Worm (Caenorhabditis elegans) whole organism, young adult: ENCODE data around the gene mat-2.
A peak's percentile ranks its signal among the peaks of the same experiment; 100 is the strongest.

Source experiments
- B0019.2 ChIP-seq: fragments of 200-800 bp; sonication (Bioruptor generic); conservative IDR thresholded peaks from 2 replicates; pipeline ENCODE4 v1.3.6; 2022; ENCODE audit warnings: missing genetic modification reagents, missing genetic modification characterization, missing compliant biosample characterization
- B0035.1 ChIP-seq: sonication (generic microtip); optimal IDR thresholded peaks from 2 replicates; lab custom pipeline; 2016; ENCODE audit warnings: missing genetic modification characterization, mild to moderate bottlenecking, missing compliant biosample characterization, missing genotype, missing genetic modification reagents
- B0261.1 ChIP-seq: sonication (generic microtip); optimal IDR thresholded peaks from 2 replicates; lab custom pipeline; 2016; ENCODE audit warnings: mild to moderate bottlenecking, missing genetic modification characterization, moderate library complexity, missing compliant biosample characterization
- C06A6.2 ChIP-seq: fragments of 200-800 bp; sonication (Bioruptor generic); conservative IDR thresholded peaks from 2 replicates; pipeline ENCODE4 v1.3.6; 2022; ENCODE audit warnings: missing genetic modification characterization, missing compliant biosample characterization
- C17E4.6 ChIP-seq: fragments of 200-800 bp; sonication (Bioruptor generic); IDR thresholded peaks from 2 replicates; pipeline ENCODE4 v1.3.6; 2022; ENCODE audit warnings: missing genetic modification reagents, missing genetic modification characterization, missing compliant biosample characterization
- F23B12.7 ChIP-seq: sonication (generic microtip); optimal IDR thresholded peaks from 2 replicates; lab custom pipeline; 2017; ENCODE audit warnings: missing genetic modification characterization, mild to moderate bottlenecking, missing compliant biosample characterization, antibody characterized with exemption, moderate library complexity; ENCODE audit not compliant: insufficient read depth
- F33H1.4 ChIP-seq: fragments of 200-800 bp; sonication (Bioruptor generic); IDR thresholded peaks from 2 replicates; pipeline ENCODE4 v1.3.6; 2022; ENCODE audit warnings: missing genetic modification reagents, missing genetic modification characterization, missing compliant biosample characterization
- Y53F4B.3 ChIP-seq: fragments of 200-800 bp; sonication (Bioruptor generic); IDR thresholded peaks from 2 replicates; pipeline ENCODE4 v1.3.6; 2022; ENCODE audit warnings: missing genetic modification reagents, missing genetic modification characterization, missing compliant biosample characterization
- Y53G8AR.9 ChIP-seq: fragments of 200-800 bp; sonication (Bioruptor generic); conservative IDR thresholded peaks from 2 replicates; pipeline ENCODE4 v1.3.6; 2022; ENCODE audit warnings: missing genetic modification reagents, missing genetic modification characterization, missing compliant biosample characterization
- Y56A3A.18 ChIP-seq: fragments of 200-800 bp; sonication (Bioruptor generic); IDR thresholded peaks from 2 replicates; pipeline ENCODE4 v1.3.6; 2022; ENCODE audit warnings: missing genetic modification reagents, missing genetic modification characterization, missing compliant biosample characterization
- Y67H2A.10 ChIP-seq: fragments of 200-800 bp; sonication (Bioruptor generic); conservative IDR thresholded peaks from 2 replicates; pipeline ENCODE4 v1.3.6; 2022; ENCODE audit warnings: missing genetic modification reagents, missing genetic modification characterization, missing compliant biosample characterization
- Y95B8A.8 ChIP-seq: fragments of 200-800 bp; sonication (Bioruptor generic); IDR thresholded peaks from 2 replicates; pipeline ENCODE4 v1.3.6; 2022; ENCODE audit warnings: missing genetic modification reagents, missing genetic modification characterization, missing compliant biosample characterization
- ZK185.1 ChIP-seq: sonication (generic microtip); optimal IDR thresholded peaks from 2 replicates; lab custom pipeline; 2016; ENCODE audit warnings: mild to moderate bottlenecking, missing genetic modification characterization, missing compliant biosample characterization; ENCODE audit not compliant: poor library complexity, severe bottlenecking
- ama-1 ChIP-seq, 3 experiments: fragments of 150-350 bp in 1 of 3; sonication (generic microtip) in 2 of 3; optimal IDR thresholded peaks; 2 replicates each; lab custom pipeline; 2014 to 2018; ENCODE audit warnings: missing biosample characterization in 2 of 3, missing genetic modification characterization in 2 of 3, missing genetic modification reagents in 2 of 3
- atf-7 ChIP-seq: sonication (generic microtip); optimal IDR thresholded peaks from 2 replicates; lab custom pipeline; 2017; ENCODE audit warnings: mild to moderate bottlenecking, missing genetic modification characterization, missing compliant biosample characterization
- attf-3 ChIP-seq: fragments of 200-800 bp; sonication (Bioruptor generic); conservative IDR thresholded peaks from 2 replicates; pipeline ENCODE4 v1.3.6; 2022; ENCODE audit warnings: missing genetic modification reagents, missing genetic modification characterization, missing compliant biosample characterization
- cebp-2 ChIP-seq: fragments of 200-800 bp; sonication (Bioruptor generic); IDR thresholded peaks from 2 replicates; pipeline ENCODE4 v1.3.6; 2022; ENCODE audit warnings: missing genetic modification characterization, missing compliant biosample characterization
- dpff-1 ChIP-seq: sonication (generic microtip); optimal IDR thresholded peaks from 2 replicates; lab custom pipeline; 2017; ENCODE audit warnings: mild to moderate bottlenecking, missing genetic modification characterization, missing compliant biosample characterization
- efl-1 ChIP-seq: fragments of 150-350 bp; optimal IDR thresholded peaks from 2 replicates; lab custom pipeline; 2014; ENCODE audit warnings: missing biosample characterization, missing genetic modification reagents, missing genetic modification characterization
- ets-4 ChIP-seq: fragments of 200-800 bp; sonication (Bioruptor generic); optimal IDR thresholded peaks from 2 replicates; lab custom pipeline; 2018; ENCODE audit warnings: mild to moderate bottlenecking, missing genetic modification characterization, missing compliant biosample characterization
- fkh-3 ChIP-seq: sonication (generic microtip); optimal IDR thresholded peaks from 2 replicates; lab custom pipeline; 2016; ENCODE audit warnings: mild to moderate bottlenecking, missing genetic modification characterization, missing compliant biosample characterization
- hlh-26 ChIP-seq: fragments of 200-800 bp; sonication (Bioruptor generic); conservative IDR thresholded peaks from 2 replicates; pipeline ENCODE4 v1.3.6; 2022; ENCODE audit warnings: missing genetic modification reagents, missing genetic modification characterization, missing compliant biosample characterization
- hmg-1.2 ChIP-seq: fragments of 200-800 bp; sonication (Bioruptor generic); IDR thresholded peaks from 2 replicates; pipeline ENCODE4 v1.3.6; 2022; ENCODE audit warnings: missing genetic modification reagents, missing genetic modification characterization, missing compliant biosample characterization
- hsf-1 ChIP-seq: fragments of 200-800 bp; sonication (Bioruptor generic); IDR thresholded peaks from 2 replicates; pipeline ENCODE4 v1.3.6; 2022; ENCODE audit warnings: missing genetic modification reagents, missing genetic modification characterization, missing compliant biosample characterization
- lin-40 ChIP-seq: sonication (generic microtip); optimal IDR thresholded peaks from 2 replicates; lab custom pipeline; 2016; ENCODE audit warnings: missing genetic modification characterization, mild to moderate bottlenecking, missing compliant biosample characterization, missing genotype, missing genetic modification reagents
- lin-54 ChIP-seq: fragments of 200-800 bp; sonication (Bioruptor generic); optimal IDR thresholded peaks from 2 replicates; lab custom pipeline; 2018; ENCODE audit warnings: mild to moderate bottlenecking, missing genetic modification characterization, missing compliant biosample characterization
- lsl-1 ChIP-seq: fragments of 200-800 bp; sonication (Bioruptor generic); optimal IDR thresholded peaks from 2 replicates; lab custom pipeline; 2018; ENCODE audit warnings: mild to moderate bottlenecking, missing genetic modification characterization, moderate library complexity, missing compliant biosample characterization
- madf-10 ChIP-seq: sonication (generic microtip); optimal IDR thresholded peaks from 2 replicates; lab custom pipeline; 2016; ENCODE audit warnings: mild to moderate bottlenecking, missing genetic modification characterization, missing compliant biosample characterization
- madf-6 ChIP-seq: fragments of 200-800 bp; sonication (Bioruptor generic); IDR thresholded peaks from 2 replicates; pipeline ENCODE4 v1.3.6; 2022; ENCODE audit warnings: missing genetic modification reagents, missing genetic modification characterization, missing compliant biosample characterization
- mcd-1 ChIP-seq: fragments of 200-800 bp; sonication (Bioruptor generic); IDR thresholded peaks from 2 replicates; pipeline ENCODE4 v1.3.6; 2022; ENCODE audit warnings: missing genetic modification reagents, missing genetic modification characterization, missing compliant biosample characterization
- nfyb-1 ChIP-seq: fragments of 200-800 bp; sonication (Bioruptor generic); IDR thresholded peaks from 2 replicates; pipeline ENCODE4 v1.3.6; 2022; ENCODE audit warnings: missing genetic modification reagents, missing genetic modification characterization, missing compliant biosample characterization
- nhr-120 ChIP-seq: fragments of 200-800 bp; sonication (Bioruptor generic); IDR thresholded peaks from 2 replicates; pipeline ENCODE4 v1.3.6; 2022; ENCODE audit warnings: missing genetic modification characterization, missing compliant biosample characterization
- nhr-90 ChIP-seq: sonication (generic microtip); optimal IDR thresholded peaks from 2 replicates; lab custom pipeline; 2016; ENCODE audit warnings: missing genotype, mild to moderate bottlenecking, missing genetic modification characterization, missing compliant biosample characterization
- pbrm-1 ChIP-seq: fragments of 200-800 bp; sonication (Bioruptor generic); IDR thresholded peaks from 2 replicates; pipeline ENCODE4 v1.3.6; 2022; ENCODE audit warnings: missing genetic modification reagents, missing genetic modification characterization, missing compliant biosample characterization
- sea-2 ChIP-seq: fragments of 200-800 bp; sonication (Bioruptor generic); IDR thresholded peaks from 2 replicates; pipeline ENCODE4 v1.3.6; 2022; ENCODE audit warnings: missing genetic modification characterization, missing compliant biosample characterization
- snpc-3.4 ChIP-seq: sonication (generic microtip); optimal IDR thresholded peaks from 2 replicates; lab custom pipeline; 2017; ENCODE audit warnings: missing genetic modification characterization, mild to moderate bottlenecking, missing compliant biosample characterization, antibody characterized with exemption, moderate library complexity, missing genotype, missing genetic modification reagents
- snpc-4 ChIP-seq, 5 experiments: fragments of 150-350 bp in 1 of 5; sonication (generic microtip) in 4 of 5; optimal IDR thresholded peaks; 2 replicates each; lab custom pipeline; 2014 to 2018; ENCODE audit warnings: missing genetic modification characterization in 5 of 5, missing biosample characterization in 3 of 5, antibody characterized with exemption in 2 of 5, mild to moderate bottlenecking in 2 of 5, missing compliant biosample characterization in 2 of 5, missing genotype in 2 of 5, moderate library complexity in 2 of 5, missing genetic modification reagents in 1 of 5
- tbp1 ChIP-seq: fragments of 200-800 bp; sonication (Bioruptor generic); optimal IDR thresholded peaks from 2 replicates; lab custom pipeline; 2018; ENCODE audit warnings: mild to moderate bottlenecking, missing genetic modification characterization, missing compliant biosample characterization
- tlf-1 ChIP-seq: fragments of 200-800 bp; sonication (Bioruptor generic); optimal IDR thresholded peaks from 2 replicates; lab custom pipeline; 2018; ENCODE audit warnings: mild to moderate bottlenecking, missing genetic modification characterization, missing compliant biosample characterization
- unc-130 ChIP-seq: sonication (generic microtip); optimal IDR thresholded peaks from 2 replicates; lab custom pipeline; 2016; ENCODE audit warnings: missing genetic modification reagents, missing genetic modification characterization, missing compliant biosample characterization
- zim-3 ChIP-seq: sonication (generic microtip); optimal IDR thresholded peaks from 2 replicates; lab custom pipeline; 2017; ENCODE audit warnings: mild to moderate bottlenecking, missing genetic modification characterization, moderate library complexity, missing compliant biosample characterization
- ztf-18 ChIP-seq: sonication (generic microtip); optimal IDR thresholded peaks from 2 replicates; lab custom pipeline; 2016; ENCODE audit warnings: missing genotype, mild to moderate bottlenecking, missing genetic modification characterization, missing compliant biosample characterization
- ztf-22 ChIP-seq: fragments of 200-800 bp; sonication (Bioruptor generic); optimal IDR thresholded peaks from 2 replicates; lab custom pipeline; 2018; ENCODE audit warnings: mild to moderate bottlenecking, missing genetic modification characterization, moderate library complexity, missing compliant biosample characterization
- ztf-25 ChIP-seq: fragments of 200-800 bp; sonication (Bioruptor generic); IDR thresholded peaks from 2 replicates; pipeline ENCODE4 v1.3.6; 2022; ENCODE audit warnings: missing genetic modification reagents, missing genetic modification characterization, missing compliant biosample characterization
- ztf-28 ChIP-seq: fragments of 200-800 bp; sonication (Bioruptor generic); IDR thresholded peaks from 2 replicates; pipeline ENCODE4 v1.3.6; 2022; ENCODE audit warnings: missing genetic modification reagents, missing genetic modification characterization, missing compliant biosample characterization
- ztf-3 ChIP-seq: fragments of 200-800 bp; sonication (Bioruptor generic); optimal IDR thresholded peaks from 2 replicates; lab custom pipeline; 2018; ENCODE audit warnings: mild to moderate bottlenecking, missing genetic modification characterization, missing compliant biosample characterization

mat-2 gene

DNA sequence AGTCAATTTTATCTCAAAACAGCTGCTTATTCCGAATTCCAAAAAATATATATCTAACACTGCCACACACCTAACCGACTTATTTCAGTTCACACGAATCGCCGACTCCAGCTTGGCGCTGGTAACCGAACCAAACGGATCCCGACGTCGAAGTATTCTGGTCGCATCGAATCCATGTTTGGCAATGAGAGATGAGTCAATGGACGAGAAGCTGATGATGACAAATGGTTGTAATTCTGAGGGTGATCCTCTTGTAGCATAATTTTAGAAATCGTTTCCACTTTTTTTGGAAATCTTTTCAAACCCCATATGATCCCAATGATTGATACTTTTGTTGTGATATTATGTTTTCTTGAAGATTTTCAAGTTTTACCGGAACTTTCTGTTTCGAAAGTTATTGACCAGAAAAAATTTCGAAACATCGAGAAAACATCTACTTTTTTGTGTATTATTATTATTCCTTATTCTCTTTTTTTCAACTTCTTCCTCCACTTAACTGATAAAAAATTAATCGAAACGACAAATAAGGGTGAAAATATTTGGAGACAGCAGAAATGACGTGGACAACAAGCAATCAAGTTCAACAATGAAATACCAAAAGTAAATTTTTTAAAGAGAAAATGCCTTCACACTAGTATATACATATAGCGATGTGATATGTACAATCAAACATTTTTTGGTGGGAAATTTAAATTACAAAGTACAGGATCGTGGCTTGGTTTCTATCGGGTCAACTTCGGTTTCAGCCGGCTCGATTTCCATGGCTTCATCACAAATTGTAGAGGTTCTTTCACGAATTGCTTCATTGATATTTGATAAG lies 37.6 kb downstream of the mat-2 start (continued):
- TF ChIP-seq C17E4.6 (GFP tag; lab: Robert Waterston, UW) (no peak), ztf-22 (GFP tag; lab: Kevin White, UChicago) (peak; percentile 73), Y95B8A.8 (peak; percentile 87), attf-3 (GFP tag; lab: Robert Waterston, UW) (no peak), unc-130 (no peak), tlf-1 (GFP tag; lab: Kevin White, UChicago) (peak; percentile 90), dpff-1 (tag; lab: Kevin White, UChicago) (peak; percentile 48), snpc-4 (GFP tag; optimal IDR thresholded peaks at IDR 0.05; lab: Kevin White, UChicago) (no peak), snpc-4 (tag; optimal IDR thresholded peaks at IDR 0.05; lab: Kevin White, UChicago) (peak in 3 of 4 experiments; percentile 10 to 17 (median 16)), ztf-25 (0 out of 2 replicates have a peak, but pooled peaks have one; percentile 10), efl-1 (GFP tag; lab: Kevin White, UChicago) (no peak), C06A6.2 (GFP tag; lab: Robert Waterston, UW) (peak; percentile 56; the same call in 1 of the 2 replicates), F33H1.4 (GFP tag; lab: Robert Waterston, UW) (no peak; the same call in 1 of the 2 replicates), hsf-1 (0 out of 2 replicates have a peak, but pooled peaks have one; percentile 17), Y56A3A.18 (GFP tag; lab: Robert Waterston, UW) (peak; percentile 91), ZK185.1 (tag; lab: Kevin White, UChicago) (peak; percentile 10), cebp-2 (GFP tag; lab: Robert Waterston, UW) (0 out of 2 replicates have a peak, but pooled peaks have one; percentile 29), ztf-3 (no peak), madf-6 (no peak; the same call in 1 of the 2 replicates), tbp1 (GFP tag; lab: Kevin White, UChicago) (no peak), lin-54 (peak; percentile 34), mcd-1 (GFP tag; lab: Robert Waterston, UW) (peak; percentile 63), B0261.1 (peak; percentile 12), hmg-1.2 (0 out of 2 replicates have a peak, but pooled peaks have one; percentile 31), hlh-26 (GFP tag; lab: Robert Waterston, UW) (no peak), ama-1 (optimal IDR thresholded peaks at IDR 0.05; lab: Kevin White, UChicago) (peak; percentile 31), ama-1 (GFP tag; optimal IDR thresholded peaks at IDR 0.05; lab: Kevin White, UChicago) (no peak), madf-10 (tag; lab: Kevin White, UChicago) (peak; percentile 36), Y53G8AR.9 (GFP tag; lab: Robert Waterston, UW) (peak; percentile 95), ets-4 (GFP tag; lab: Kevin White, UChicago) (peak; percentile 12), pbrm-1 (GFP tag; lab: Robert Waterston, UW) (peak; percentile 70; the same call in 1 of the 2 replicates), nfyb-1 (peak; percentile 89), atf-7 (tag; lab: Kevin White, UChicago) (peak; percentile 80), nhr-90 (peak; percentile 53), ztf-28 (GFP tag; lab: Robert Waterston, UW) (0 out of 2 replicates have a peak, but pooled peaks have one; percentile 37), B0035.1 (tag; lab: Kevin White, UChicago) (peak; percentile 26)

DNA sequence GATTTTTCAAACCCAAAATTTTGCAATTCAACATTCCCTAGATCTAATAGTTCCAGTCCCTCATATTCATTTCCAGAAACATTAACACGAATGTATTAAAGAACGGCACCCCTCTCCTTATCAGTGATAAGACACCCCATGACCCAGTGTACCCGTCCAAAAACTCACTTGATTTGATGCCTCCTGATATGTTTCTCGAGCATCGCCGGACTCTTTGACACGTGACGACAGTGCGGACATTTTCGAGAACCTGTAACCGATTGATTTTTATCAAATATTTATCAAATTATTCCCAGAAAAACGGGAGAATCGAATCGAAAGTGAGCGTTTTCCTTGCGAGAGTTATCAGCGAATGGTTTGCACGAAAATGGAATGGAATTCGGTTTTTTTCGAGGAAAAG lies 38.5 kb downstream of the mat-2 start:
- TF ChIP-seq fkh-3 (tag; lab: Kevin White, UChicago) (no peak), ztf-25 (no peak), efl-1 (GFP tag; lab: Kevin White, UChicago) (no peak), B0019.2 (GFP tag; lab: Robert Waterston, UW) (no peak), zim-3 (tag; lab: Kevin White, UChicago) (no peak), snpc-3.4 (tag; lab: Kevin White, UChicago) (no peak), lsl-1 (no peak), lin-40 (no peak), attf-3 (GFP tag; lab: Robert Waterston, UW) (no peak), ztf-18 (tag; lab: Kevin White, UChicago) (no peak), nhr-120 (GFP tag; lab: Robert Waterston, UW) (no peak), ztf-22 (GFP tag; lab: Kevin White, UChicago) (no peak), tbp1 (GFP tag; lab: Kevin White, UChicago) (peak; percentile 34), sea-2 (no peak), Y53F4B.3 (GFP tag; lab: Robert Waterston, UW) (no peak), Y67H2A.10 (GFP tag; lab: Robert Waterston, UW) (no peak), F23B12.7 (tag; lab: Kevin White, UChicago) (no peak)
